Worm (Caenorhabditis elegans) whole organism, young adult: ENCODE data around the gene T10D4.11.

Source experiments
- B0035.1 ChIP-seq: sonication (generic microtip); optimal IDR thresholded peaks from 2 replicates; lab custom pipeline; 2016; ENCODE audit warnings: missing genetic modification characterization, mild to moderate bottlenecking, missing compliant biosample characterization, missing genotype, missing genetic modification reagents
- B0261.1 ChIP-seq: sonication (generic microtip); optimal IDR thresholded peaks from 2 replicates; lab custom pipeline; 2016; ENCODE audit warnings: mild to moderate bottlenecking, missing genetic modification characterization, moderate library complexity, missing compliant biosample characterization
- F37B4.10 ChIP-seq: fragments of 200-800 bp; sonication (Bioruptor generic); IDR thresholded peaks from 2 replicates; pipeline ENCODE4 v1.3.6; 2022; ENCODE audit warnings: missing genetic modification characterization, missing compliant biosample characterization
- F39B2.1 ChIP-seq: fragments of 200-800 bp; sonication (Bioruptor generic); IDR thresholded peaks from 2 replicates; pipeline ENCODE4 v1.3.6; 2022; ENCODE audit warnings: missing genetic modification reagents, missing genetic modification characterization, missing compliant biosample characterization
- K11D2.4 ChIP-seq: fragments of 200-800 bp; sonication (Bioruptor generic); IDR thresholded peaks from 2 replicates; pipeline ENCODE4 v1.3.6; 2022; ENCODE audit warnings: missing genetic modification reagents, missing genetic modification characterization, missing compliant biosample characterization
- K12H6.12 ChIP-seq: fragments of 200-800 bp; sonication (Bioruptor generic); optimal IDR thresholded peaks from 2 replicates; lab custom pipeline; 2018; ENCODE audit warnings: mild to moderate bottlenecking, missing genetic modification characterization, missing compliant biosample characterization
- T07F8.4 ChIP-seq: sonication (generic microtip); optimal IDR thresholded peaks from 2 replicates; lab custom pipeline; 2016; ENCODE audit warnings: mild to moderate bottlenecking, missing genetic modification characterization, moderate library complexity, missing compliant biosample characterization
- ZK185.1 ChIP-seq: sonication (generic microtip); optimal IDR thresholded peaks from 2 replicates; lab custom pipeline; 2016; ENCODE audit warnings: mild to moderate bottlenecking, missing genetic modification characterization, missing compliant biosample characterization; ENCODE audit not compliant: poor library complexity, severe bottlenecking
- aptf-2 ChIP-seq: fragments of 200-800 bp; sonication (Bioruptor generic); conservative IDR thresholded peaks from 2 replicates; pipeline ENCODE4 v1.3.6; 2022; ENCODE audit warnings: missing genetic modification reagents, missing genetic modification characterization, missing compliant biosample characterization
- atf-7 ChIP-seq: sonication (generic microtip); optimal IDR thresholded peaks from 2 replicates; lab custom pipeline; 2017; ENCODE audit warnings: mild to moderate bottlenecking, missing genetic modification characterization, missing compliant biosample characterization
- attf-3 ChIP-seq: fragments of 200-800 bp; sonication (Bioruptor generic); conservative IDR thresholded peaks from 2 replicates; pipeline ENCODE4 v1.3.6; 2022; ENCODE audit warnings: missing genetic modification reagents, missing genetic modification characterization, missing compliant biosample characterization
- attf-6 ChIP-seq: fragments of 200-800 bp; sonication (Bioruptor generic); IDR thresholded peaks from 2 replicates; pipeline ENCODE4 v1.3.6; 2022; ENCODE audit warnings: missing genetic modification reagents, missing genetic modification characterization, missing compliant biosample characterization
- bed-1 ChIP-seq: fragments of 200-800 bp; sonication (Bioruptor generic); IDR thresholded peaks from 2 replicates; pipeline ENCODE4 v1.3.6; 2022; ENCODE audit warnings: missing genetic modification reagents, missing genetic modification characterization, missing compliant biosample characterization
- ccch-3 ChIP-seq: fragments of 200-800 bp; sonication (Bioruptor generic); optimal IDR thresholded peaks from 2 replicates; lab custom pipeline; 2018; ENCODE audit warnings: mild to moderate bottlenecking, missing genetic modification characterization, missing compliant biosample characterization
- cebp-1 ChIP-seq, 2 experiments: fragments of 200-800 bp in 1 of 2; sonication (Bioruptor generic) in 1 of 2; sonication (generic microtip) in 1 of 2; IDR thresholded peaks in 1 of 2; optimal IDR thresholded peaks in 1 of 2; 2 replicates each; pipeline versions ENCODE4 v1.3.6 to Lab custom; 2017 to 2022; ENCODE audit warnings: missing compliant biosample characterization in 2 of 2, missing genetic modification characterization in 2 of 2, mild to moderate bottlenecking in 1 of 2, missing genetic modification reagents in 1 of 2, moderate library complexity in 1 of 2
- ceh-100 ChIP-seq: fragments of 200-800 bp; sonication (Bioruptor generic); IDR thresholded peaks from 2 replicates; pipeline ENCODE4 v1.3.6; 2022; ENCODE audit warnings: missing genetic modification reagents, missing genetic modification characterization, missing compliant biosample characterization
- ceh-27 ChIP-seq: fragments of 200-800 bp; sonication (Bioruptor generic); optimal IDR thresholded peaks from 2 replicates; lab custom pipeline; 2018; ENCODE audit warnings: mild to moderate bottlenecking, missing genetic modification characterization, moderate library complexity, missing compliant biosample characterization
- chd-7 ChIP-seq: sonication (generic microtip); optimal IDR thresholded peaks from 2 replicates; lab custom pipeline; 2016; ENCODE audit warnings: mild to moderate bottlenecking, missing genetic modification characterization, moderate library complexity, missing compliant biosample characterization
- dpl-1 ChIP-seq: fragments of 150-350 bp; optimal IDR thresholded peaks from 2 replicates; lab custom pipeline; 2014; ENCODE audit warnings: missing biosample characterization, missing genetic modification reagents, missing genetic modification characterization
- egl-18 ChIP-seq: fragments of 200-800 bp; sonication (Bioruptor generic); IDR thresholded peaks from 2 replicates; pipeline ENCODE4 v1.3.6; 2022; ENCODE audit warnings: missing genetic modification reagents, missing genetic modification characterization, missing compliant biosample characterization
- egl-44 ChIP-seq: fragments of 200-800 bp; sonication (Bioruptor generic); IDR thresholded peaks from 2 replicates; pipeline ENCODE4 v1.3.6; 2022; ENCODE audit warnings: missing genetic modification reagents, missing genetic modification characterization, missing compliant biosample characterization
- ekl-4 ChIP-seq: fragments of 200-800 bp; sonication (Bioruptor generic); IDR thresholded peaks from 2 replicates; pipeline ENCODE4 v1.3.6; 2022; ENCODE audit warnings: missing genetic modification reagents, missing genetic modification characterization, missing compliant biosample characterization
- gei-17 ChIP-seq: fragments of 200-800 bp; sonication (Bioruptor generic); optimal IDR thresholded peaks from 2 replicates; lab custom pipeline; 2018; ENCODE audit warnings: mild to moderate bottlenecking, missing genetic modification characterization, missing compliant biosample characterization
- hmg-1.2 ChIP-seq: fragments of 200-800 bp; sonication (Bioruptor generic); IDR thresholded peaks from 2 replicates; pipeline ENCODE4 v1.3.6; 2022; ENCODE audit warnings: missing genetic modification reagents, missing genetic modification characterization, missing compliant biosample characterization
- hmg-20 ChIP-seq: fragments of 200-800 bp; sonication (Bioruptor generic); IDR thresholded peaks from 2 replicates; pipeline ENCODE4 v1.3.6; 2022; ENCODE audit warnings: missing genetic modification reagents, missing genetic modification characterization, missing compliant biosample characterization
- let-526 ChIP-seq: fragments of 200-800 bp; sonication (Bioruptor generic); IDR thresholded peaks from 2 replicates; pipeline ENCODE4 v1.3.6; 2022; ENCODE audit warnings: missing genetic modification reagents, missing genetic modification characterization, missing compliant biosample characterization
- lsy-27 ChIP-seq: sonication (generic microtip); optimal IDR thresholded peaks from 2 replicates; lab custom pipeline; 2017; ENCODE audit warnings: missing genetic modification characterization, mild to moderate bottlenecking, missing compliant biosample characterization, antibody characterized with exemption, missing genotype, borderline replicate concordance; ENCODE audit not compliant: insufficient read depth
- madf-3 ChIP-seq: fragments of 200-800 bp; sonication (Bioruptor generic); IDR thresholded peaks from 2 replicates; pipeline ENCODE4 v1.3.6; 2022; ENCODE audit warnings: missing genetic modification reagents, missing genetic modification characterization, missing compliant biosample characterization
- mcd-1 ChIP-seq: fragments of 200-800 bp; sonication (Bioruptor generic); IDR thresholded peaks from 2 replicates; pipeline ENCODE4 v1.3.6; 2022; ENCODE audit warnings: missing genetic modification reagents, missing genetic modification characterization, missing compliant biosample characterization
- nfya-2 ChIP-seq: fragments of 200-800 bp; sonication (Bioruptor generic); IDR thresholded peaks from 2 replicates; pipeline ENCODE4 v1.3.6; 2022; ENCODE audit warnings: missing genetic modification reagents, missing genetic modification characterization, missing compliant biosample characterization
- nhr-120 ChIP-seq: fragments of 200-800 bp; sonication (Bioruptor generic); IDR thresholded peaks from 2 replicates; pipeline ENCODE4 v1.3.6; 2022; ENCODE audit warnings: missing genetic modification characterization, missing compliant biosample characterization
- pbrm-1 ChIP-seq: fragments of 200-800 bp; sonication (Bioruptor generic); IDR thresholded peaks from 2 replicates; pipeline ENCODE4 v1.3.6; 2022; ENCODE audit warnings: missing genetic modification reagents, missing genetic modification characterization, missing compliant biosample characterization
- rcor-1 ChIP-seq: fragments of 200-800 bp; sonication (Bioruptor generic); IDR thresholded peaks from 2 replicates; pipeline ENCODE4 v1.3.6; 2022; ENCODE audit warnings: missing genetic modification reagents, missing genetic modification characterization, missing compliant biosample characterization
- rpc-1 ChIP-seq, 2 experiments: fragments of 150-350 bp in 1 of 2; sonication (generic microtip) in 1 of 2; optimal IDR thresholded peaks; 2 replicates each; lab custom pipeline; 2014 to 2018; ENCODE audit warnings: missing biosample characterization in 1 of 2, missing genetic modification characterization in 1 of 2, missing genetic modification reagents in 1 of 2, missing genotype in 1 of 2
- unc-130 ChIP-seq: sonication (generic microtip); optimal IDR thresholded peaks from 2 replicates; lab custom pipeline; 2016; ENCODE audit warnings: missing genetic modification reagents, missing genetic modification characterization, missing compliant biosample characterization
- unc-62 ChIP-seq: fragments of 150-350 bp; optimal IDR thresholded peaks from 2 replicates; lab custom pipeline; 2014; ENCODE audit warnings: missing biosample characterization, missing genetic modification reagents, missing genetic modification characterization
- zfh-2 ChIP-seq: fragments of 200-800 bp; sonication (Bioruptor generic); conservative IDR thresholded peaks from 2 replicates; pipeline ENCODE4 v1.3.6; 2022; ENCODE audit warnings: missing genetic modification reagents, missing genetic modification characterization, missing compliant biosample characterization
- ztf-18 ChIP-seq: sonication (generic microtip); optimal IDR thresholded peaks from 2 replicates; lab custom pipeline; 2016; ENCODE audit warnings: missing genotype, mild to moderate bottlenecking, missing genetic modification characterization, missing compliant biosample characterization
- ztf-25 ChIP-seq: fragments of 200-800 bp; sonication (Bioruptor generic); IDR thresholded peaks from 2 replicates; pipeline ENCODE4 v1.3.6; 2022; ENCODE audit warnings: missing genetic modification reagents, missing genetic modification characterization, missing compliant biosample characterization
- ztf-3 ChIP-seq: fragments of 200-800 bp; sonication (Bioruptor generic); optimal IDR thresholded peaks from 2 replicates; lab custom pipeline; 2018; ENCODE audit warnings: mild to moderate bottlenecking, missing genetic modification characterization, missing compliant biosample characterization

T10D4.11 gene

ce11 chrII:3170089-3170488 is 20.7 kb upstream of the T10D4.11 start, which contains the start of gene fbxc-55:
Gene fbxc-55 (minus strand): TSS chrII:3170189.
- TF ChIP-seq cebp-1 (GFP tag; IDR thresholded peaks at IDR 0.05; lab: Robert Waterston, UW) (no peak), cebp-1 (tag; optimal IDR thresholded peaks at IDR 0.05; lab: Kevin White, UChicago) (no peak), rpc-1 (optimal IDR thresholded peaks at IDR 0.05; lab: Kevin White, UChicago) (no peak), rpc-1 (tag; optimal IDR thresholded peaks at IDR 0.05; lab: Kevin White, UChicago) (no peak), lsy-27 (tag; lab: Kevin White, UChicago) (no peak), rcor-1 (GFP tag; lab: Robert Waterston, UW) (no peak), F37B4.10 (no peak), ceh-100 (GFP tag; lab: Robert Waterston, UW) (no peak), egl-44 (GFP tag; lab: Robert Waterston, UW) (no peak), madf-3 (GFP tag; lab: Robert Waterston, UW) (no peak), unc-62 (GFP tag; lab: Kevin White, UChicago) (no peak), pbrm-1 (no peak), unc-130 (GFP tag; lab: Kevin White, UChicago) (no peak), ekl-4 (no peak)

- TF ChIP-seq ekl-4 (no peak), egl-44 (GFP tag; lab: Robert Waterston, UW) (no peak), nhr-120 (GFP tag; lab: Robert Waterston, UW) (no peak), hmg-20 (GFP tag; lab: Robert Waterston, UW) (no peak), bed-1 (GFP tag; lab: Robert Waterston, UW) (no peak), mcd-1 (GFP tag; lab: Robert Waterston, UW) (no peak), ztf-25 (GFP tag; lab: Robert Waterston, UW) (no peak), nfya-2 (no peak), K11D2.4 (no peak), gei-17 (no peak), ZK185.1 (tag; lab: Kevin White, UChicago) (no peak), let-526 (no peak), attf-6 (GFP tag; lab: Robert Waterston, UW) (no peak), chd-7 (tag; lab: Kevin White, UChicago) (no peak)
Measured at ce11 chrII:3158985-3159384, 9.6 kb upstream of the T10D4.11 start, which contains the start of gene sri-34. Gene sri-34 (minus strand): TSS chrII:3159085.

ce11 chrII:3156749-3157148 is 7.3 kb upstream of the T10D4.11 start, which contains the start of gene sri-33:
Gene sri-33 (minus strand): TSS chrII:3156849.
- TF ChIP-seq atf-7 (tag; lab: Kevin White, UChicago) = no peak
- no peak for TF ChIP-seq ztf-18 (tag; lab: Kevin White, UChicago)
- TF ChIP-seq ztf-3 (GFP tag; lab: Kevin White, UChicago) = no peak
- no peak for TF ChIP-seq aptf-2 (GFP tag; lab: Robert Waterston, UW)
- TF ChIP-seq ceh-27 (GFP tag; lab: Kevin White, UChicago) = no peak
- no peak for TF ChIP-seq ccch-3 (GFP tag; lab: Kevin White, UChicago)
- TF ChIP-seq B0261.1 (tag; lab: Kevin White, UChicago) = no peak
- TF ChIP-seq T07F8.4 (tag; lab: Kevin White, UChicago) = no peak
- TF ChIP-seq dpl-1 (GFP tag; lab: Kevin White, UChicago) = no peak
- TF ChIP-seq attf-3 (GFP tag; lab: Robert Waterston, UW) = no peak
- TF ChIP-seq egl-18 = no peak
- no peak for TF ChIP-seq zfh-2 (GFP tag; lab: Robert Waterston, UW)
- TF ChIP-seq hmg-1.2 = no peak
- no peak for TF ChIP-seq K11D2.4
- TF ChIP-seq B0035.1 (tag; lab: Kevin White, UChicago) = no peak
- no peak for TF ChIP-seq K12H6.12 (tag; lab: Kevin White, UChicago)
- TF ChIP-seq F39B2.1 (GFP tag; lab: Robert Waterston, UW) = no peak
- no peak for TF ChIP-seq attf-6 (GFP tag; lab: Robert Waterston, UW)
